Fruit fly (Drosophila melanogaster) whole organism, wandering third instar larva: ENCODE results near the gene twin.

ENCODE experiments used
- Abd-B ChIP-seq: fragments of >200 bp; optimal IDR thresholded peaks from 2 replicates; lab custom pipeline; 2017; ENCODE audit warnings: missing biosample characterization, missing genetic modification characterization
- CG9705 ChIP-seq: fragments of 200-800 bp; sonication (Bioruptor generic); optimal IDR thresholded peaks from 2 replicates; lab custom pipeline; 2018; ENCODE audit warnings: missing biosample characterization, mild to moderate bottlenecking, missing genetic modification characterization
- CrebA ChIP-seq: fragments of 200-800 bp; sonication (Bioruptor generic); optimal IDR thresholded peaks from 2 replicates; lab custom pipeline; 2016; ENCODE audit warnings: missing biosample characterization, mild to moderate bottlenecking, missing genetic modification characterization, borderline replicate concordance
- Dfd ChIP-seq: fragments of >200 bp; optimal IDR thresholded peaks from 2 replicates; lab custom pipeline; 2017; ENCODE audit warnings: missing biosample characterization, missing genetic modification characterization
- Dif ChIP-seq: fragments of 200-275, 200-300 bp; sonication (Bioruptor generic); optimal IDR thresholded peaks from 2 replicates; lab custom pipeline; 2018; ENCODE audit warnings: missing biosample characterization, missing genetic modification characterization; ENCODE audit not compliant: partially characterized antibody
- GATAd ChIP-seq: sonication (Bioruptor generic); optimal IDR thresholded peaks from 2 replicates; lab custom pipeline; 2016; ENCODE audit warnings: missing biosample characterization, missing genetic modification characterization
- HLH106 ChIP-seq: fragments of 200-800 bp; optimal IDR thresholded peaks from 3 replicates; lab custom pipeline; 2019; ENCODE audit warnings: missing biosample characterization, mild to moderate bottlenecking, missing genetic modification characterization, moderate library complexity
- Hnf4 ChIP-seq: fragments of 200-800 bp; sonication (Bioruptor generic); optimal IDR thresholded peaks from 2 replicates; lab custom pipeline; 2016; ENCODE audit warnings: missing biosample characterization, mild to moderate bottlenecking, missing genetic modification characterization
- Hr78 ChIP-seq: fragments of >200 bp; optimal IDR thresholded peaks from 2 replicates; lab custom pipeline; 2017; ENCODE audit warnings: missing biosample characterization, missing genetic modification characterization
- Hr83 ChIP-seq: fragments of 200-300 bp; sonication (Bioruptor generic); optimal IDR thresholded peaks from 2 replicates; lab custom pipeline; 2016; ENCODE audit warnings: missing biosample characterization, mild to moderate bottlenecking, missing genetic modification characterization, moderate library complexity; ENCODE audit not compliant: poor library complexity, severe bottlenecking
- Jra ChIP-seq: sonication (Bioruptor generic); optimal IDR thresholded peaks from 2 replicates; lab custom pipeline; 2016; ENCODE audit warnings: missing biosample characterization, missing genetic modification characterization
- Mio ChIP-seq: sonication (Bioruptor generic); optimal IDR thresholded peaks from 2 replicates; lab custom pipeline; 2016; ENCODE audit warnings: missing biosample characterization, missing genetic modification characterization
- Myc ChIP-seq: fragments of >200 bp; optimal IDR thresholded peaks from 2 replicates; lab custom pipeline; 2017
- N ChIP-seq: fragments of >200 bp; optimal IDR thresholded peaks from 2 replicates; lab custom pipeline; 2018; ENCODE audit warnings: missing biosample characterization, missing external identifiers, missing genetic modification characterization
- Rel ChIP-seq, 2 experiments: fragments of 200-800 bp; sonication (Bioruptor generic) in 1 of 2; optimal IDR thresholded peaks; 2 replicates in 1 of 2; 3 replicates in 1 of 2; lab custom pipeline; 2016 to 2019; ENCODE audit warnings: mild to moderate bottlenecking in 2 of 2, missing biosample characterization in 2 of 2, missing genetic modification characterization in 2 of 2, moderate library complexity in 1 of 2
- Sp1 ChIP-seq: fragments of 200-800 bp; sonication (Bioruptor generic); optimal IDR thresholded peaks from 3 replicates; lab custom pipeline; 2019; ENCODE audit warnings: missing biosample characterization, mild to moderate bottlenecking, missing genetic modification characterization, moderate library complexity
- Vsx2 ChIP-seq: fragments of 200-300, 225-300 bp; sonication (Bioruptor generic); optimal IDR thresholded peaks from 2 replicates; lab custom pipeline; 2018; ENCODE audit warnings: missing biosample characterization, missing genetic modification characterization; ENCODE audit not compliant: partially characterized antibody
- br ChIP-seq: fragments of 200-800 bp; sonication (Bioruptor generic); optimal IDR thresholded peaks from 2 replicates; lab custom pipeline; 2016; ENCODE audit warnings: missing biosample characterization, missing genetic modification characterization
- brk ChIP-seq: fragments of 200-800 bp; sonication (Bioruptor generic); optimal IDR thresholded peaks from 2 replicates; lab custom pipeline; 2016; ENCODE audit warnings: missing biosample characterization, mild to moderate bottlenecking, missing genetic modification characterization
- dl ChIP-seq, 2 experiments: fragments of 175-275, 200-275 bp in 1 of 2; fragments of 200-275 bp in 1 of 2; sonication (Bioruptor generic); optimal IDR thresholded peaks; lab custom pipeline; 2018; ENCODE audit warnings: mild to moderate bottlenecking in 2 of 2, missing biosample characterization in 2 of 2, missing genetic modification characterization in 2 of 2, moderate library complexity in 2 of 2; ENCODE audit not compliant: partially characterized antibody in 2 of 2, insufficient read depth in 1 of 2
- dmrt93B ChIP-seq: fragments of 200-800 bp; sonication (Bioruptor generic); optimal IDR thresholded peaks from 2 replicates; lab custom pipeline; 2018; ENCODE audit warnings: missing biosample characterization, mild to moderate bottlenecking, missing genetic modification characterization
- dsf ChIP-seq: sonication (Bioruptor generic); optimal IDR thresholded peaks from 2 replicates; lab custom pipeline; 2016; ENCODE audit warnings: missing biosample characterization, missing genetic modification characterization, borderline replicate concordance
- ey ChIP-seq: fragments of 200-800 bp; sonication (Bioruptor generic); optimal IDR thresholded peaks from 2 replicates; lab custom pipeline; 2016; ENCODE audit warnings: missing biosample characterization, missing genetic modification characterization
- foxo ChIP-seq, 2 experiments: fragments of 200-800 bp; sonication (Bioruptor generic); optimal IDR thresholded peaks; 2 replicates in 1 of 2; 3 replicates in 1 of 2; lab custom pipeline; 2016 to 2017; ENCODE audit warnings: missing biosample characterization in 2 of 2, missing genetic modification characterization in 2 of 2
- fru ChIP-seq: fragments of 200-800 bp; sonication (Bioruptor generic); optimal IDR thresholded peaks from 3 replicates; lab custom pipeline; 2016; ENCODE audit warnings: missing biosample characterization, mild to moderate bottlenecking, missing genetic modification characterization
- h ChIP-seq: fragments of 200-800 bp; sonication (Bioruptor generic); optimal IDR thresholded peaks from 3 replicates; lab custom pipeline; 2016; ENCODE audit warnings: missing biosample characterization, mild to moderate bottlenecking, missing genetic modification characterization
- jim ChIP-seq: fragments of 175-275, 200-325 bp; sonication (Bioruptor generic); optimal IDR thresholded peaks from 2 replicates; lab custom pipeline; 2016; ENCODE audit warnings: missing biosample characterization, mild to moderate bottlenecking, missing genetic modification characterization
- lola ChIP-seq: fragments of >200 bp; optimal IDR thresholded peaks from 2 replicates; lab custom pipeline; 2017; ENCODE audit warnings: missing biosample characterization, missing genetic modification characterization
- pan ChIP-seq: fragments of >200 bp; optimal IDR thresholded peaks from 2 replicates; lab custom pipeline; 2017
- psq ChIP-seq: fragments of 200-800 bp; sonication (Bioruptor generic); optimal IDR thresholded peaks from 3 replicates; lab custom pipeline; 2017; ENCODE audit warnings: missing biosample characterization, mild to moderate bottlenecking, missing genetic modification characterization, moderate library complexity
- rgr ChIP-seq: fragments of 200-800 bp; sonication (Bioruptor generic); optimal IDR thresholded peaks from 3 replicates; lab custom pipeline; 2016; ENCODE audit warnings: missing biosample characterization, mild to moderate bottlenecking, missing genetic modification characterization
- sage ChIP-seq: fragments of 200-800 bp; sonication (Bioruptor generic); optimal IDR thresholded peaks from 2 replicates; lab custom pipeline; 2016; ENCODE audit warnings: missing biosample characterization, mild to moderate bottlenecking, missing genetic modification characterization
- sv ChIP-seq: fragments of 200-800 bp; sonication (Bioruptor generic); optimal IDR thresholded peaks from 3 replicates; lab custom pipeline; 2016; ENCODE audit warnings: missing biosample characterization, missing genetic modification characterization
- tai ChIP-seq: sonication (Bioruptor generic); optimal IDR thresholded peaks from 2 replicates; lab custom pipeline; 2016; ENCODE audit warnings: missing biosample characterization, missing genetic modification characterization
- usp ChIP-seq: fragments of >200 bp; optimal IDR thresholded peaks from 2 replicates; lab custom pipeline; 2017; ENCODE audit warnings: missing biosample characterization, missing genetic modification characterization
- woc ChIP-seq: sonication (Bioruptor generic); optimal IDR thresholded peaks from 2 replicates; lab custom pipeline; 2016; ENCODE audit warnings: missing biosample characterization, mild to moderate bottlenecking, missing genetic modification characterization

The twin gene

dm6 chr3R:24218565-24218964, 3.2 kb downstream of the twin start, which contains the start of gene CG17786:
TSS of gene CG17786 (minus strand) at chr3R:24218718.
- no peak for TF ChIP-seq Hr83 (GFP tag; lab: Kevin White, UChicago)
- no peak for TF ChIP-seq ey
- no peak for TF ChIP-seq Rel (GFP tag; optimal IDR thresholded peaks at IDR 0.05; lab: Kevin White, UChicago)
- TF ChIP-seq Rel (tag; optimal IDR thresholded peaks at IDR 0.05; lab: Kevin White, UChicago): no peak
- TF ChIP-seq h (GFP tag; lab: Kevin White, UChicago): peak; percentile 7
- TF ChIP-seq br (GFP tag; lab: Kevin White, UChicago): no peak
- TF ChIP-seq Sp1 (GFP tag; lab: Kevin White, UChicago): peak; percentile 43
- TF ChIP-seq fru (GFP tag; lab: Kevin White, UChicago): no peak
- no peak for TF ChIP-seq dmrt93B
- TF ChIP-seq sv (GFP tag; lab: Kevin White, UChicago): no peak
- no peak for TF ChIP-seq foxo (GFP tag; optimal IDR thresholded peaks at IDR 0.05; lab: Kevin White, UChicago)
- TF ChIP-seq HLH106 (tag; lab: Kevin White, UChicago): no peak
- no peak for TF ChIP-seq Dfd (GFP tag; lab: Kevin White, UChicago)
- no peak for TF ChIP-seq brk (GFP tag; lab: Kevin White, UChicago)
- TF ChIP-seq Myc (lab: Kevin White, UChicago): no peak
- no peak for TF ChIP-seq GATAd
- TF ChIP-seq psq (GFP tag; lab: Kevin White, UChicago): peak; percentile 1
- TF ChIP-seq Jra (GFP tag; lab: Kevin White, UChicago): no peak
- no peak for TF ChIP-seq dsf (GFP tag; lab: Kevin White, UChicago)
- no peak for TF ChIP-seq tai (GFP tag; lab: Kevin White, UChicago)
- TF ChIP-seq dl (GFP tag; optimal IDR thresholded peaks at IDR 0.05; lab: Kevin White, UChicago; ENCODE audit: insufficient read depth in 1 of 2, partially characterized antibody in 2 of 2): peak in 1 of 2 experiments; percentile 72
- TF ChIP-seq Mio: no peak
- TF ChIP-seq Dif: peak; percentile 72
- TF ChIP-seq, all 38 proteins: peak for 5

dm6 chr3R:24216017-24216416, 5.7 kb downstream of the twin start:
- TF ChIP-seq N (GFP tag; lab: Kevin White, UChicago): no peak
- no peak for TF ChIP-seq woc (GFP tag; lab: Kevin White, UChicago)
- TF ChIP-seq Hr83 (GFP tag; lab: Kevin White, UChicago): no peak
- no peak for TF ChIP-seq h (GFP tag; lab: Kevin White, UChicago)
- TF ChIP-seq Hnf4 (GFP tag; lab: Kevin White, UChicago): no peak
- no peak for TF ChIP-seq jim (GFP tag; lab: Kevin White, UChicago)
- no peak for TF ChIP-seq ey
- no peak for TF ChIP-seq CG9705 (GFP tag; lab: Kevin White, UChicago)
- TF ChIP-seq sv (GFP tag; lab: Kevin White, UChicago): no peak
- no peak for TF ChIP-seq GATAd
- no peak for TF ChIP-seq usp (GFP tag; lab: Kevin White, UChicago)

dm6 chr3R:24213644-24214043, 8.1 kb downstream of the twin start:
- no peak for TF ChIP-seq GATAd

- no peak for TF ChIP-seq GATAd
- no peak for TF ChIP-seq Mio
- TF ChIP-seq Dfd (GFP tag; lab: Kevin White, UChicago): no peak
- no peak for TF ChIP-seq psq (GFP tag; lab: Kevin White, UChicago)
- no peak for TF ChIP-seq sv (GFP tag; lab: Kevin White, UChicago)
- no peak for TF ChIP-seq Dif
- no peak for TF ChIP-seq dsf (GFP tag; lab: Kevin White, UChicago)
- TF ChIP-seq Hr83 (GFP tag; lab: Kevin White, UChicago): no peak
- no peak for TF ChIP-seq pan (lab: Kevin White, UChicago)
- no peak for TF ChIP-seq brk (GFP tag; lab: Kevin White, UChicago)
- TF ChIP-seq Hr78: no peak
- TF ChIP-seq Jra (GFP tag; lab: Kevin White, UChicago): no peak
- no peak for TF ChIP-seq N (GFP tag; lab: Kevin White, UChicago)
- TF ChIP-seq Myc (lab: Kevin White, UChicago): no peak
- no peak for TF ChIP-seq woc (GFP tag; lab: Kevin White, UChicago)
- peak in 1 of 2 experiments; percentile 9 for TF ChIP-seq foxo (GFP tag; optimal IDR thresholded peaks at IDR 0.05; lab: Kevin White, UChicago)
- TF ChIP-seq HLH106 (tag; lab: Kevin White, UChicago): no peak
- no peak for TF ChIP-seq lola (GFP tag; lab: Kevin White, UChicago)
- TF ChIP-seq dmrt93B: no peak
- no peak for TF ChIP-seq jim (GFP tag; lab: Kevin White, UChicago)
- TF ChIP-seq CG9705 (GFP tag; lab: Kevin White, UChicago): no peak
- TF ChIP-seq tai (GFP tag; lab: Kevin White, UChicago): no peak
- TF ChIP-seq rgr (GFP tag; lab: Kevin White, UChicago): peak; percentile 2
- no peak for TF ChIP-seq Vsx2 (GFP tag; lab: Kevin White, UChicago)
- TF ChIP-seq Sp1 (GFP tag; lab: Kevin White, UChicago): no peak
- TF ChIP-seq h (GFP tag; lab: Kevin White, UChicago): peak; percentile 42
- TF ChIP-seq fru (GFP tag; lab: Kevin White, UChicago): peak; percentile 48
- TF ChIP-seq Hnf4 (GFP tag; lab: Kevin White, UChicago): no peak
- TF ChIP-seq Rel (GFP tag; optimal IDR thresholded peaks at IDR 0.05; lab: Kevin White, UChicago): no peak
- no peak for TF ChIP-seq Rel (tag; optimal IDR thresholded peaks at IDR 0.05; lab: Kevin White, UChicago)
- no peak for TF ChIP-seq Abd-B (GFP tag; lab: Kevin White, UChicago)
- TF ChIP-seq sage (GFP tag; lab: Kevin White, UChicago): no peak
- no peak for TF ChIP-seq CrebA
- TF ChIP-seq dl (GFP tag; optimal IDR thresholded peaks at IDR 0.05; lab: Kevin White, UChicago; ENCODE audit: insufficient read depth in 1 of 2, partially characterized antibody in 2 of 2): no peak
- peak; percentile 1 for TF ChIP-seq ey
Observed at dm6 chr3R:24206341-24207114, 15.2 kb downstream of the twin start.
